ENCODE assay signal across 1 fruit fly cellular context in genomic region chr3L:8718602-8719001, dm6.
TF ChIP-seq lines count a peak whose summit lies in the region.

No protein-coding gene starts in this region.

TF ChIP-seq in whole organism, embryonic, 481 proteins besides CTCF, POLR2A, EP300 and RAD21 (continued from another document):
- TF ChIP-seq lab (GFP tag; optimal IDR thresholded peaks at IDR 0.05; lab: Kevin White, UChicago): no peak
- TF ChIP-seq CG6272 (GFP tag; IDR thresholded peaks at IDR 0.05; lab: Robert Waterston, UW): no peak
- no peak for TF ChIP-seq CG5245 (GFP tag; optimal IDR thresholded peaks at IDR 0.05; lab: Kevin White, UChicago)
- TF ChIP-seq HLH4C (GFP tag; IDR thresholded peaks at IDR 0.05; lab: Robert Waterston, UW; ENCODE audit: partially characterized antibody): peak; percentile 71
- TF ChIP-seq Fer1 (GFP tag; optimal IDR thresholded peaks at IDR 0.05; lab: Kevin White, UChicago): peak; percentile 38
- TF ChIP-seq inv (GFP tag; IDR thresholded peaks at IDR 0.05; lab: Robert Waterston, UW; ENCODE audit: partially characterized antibody): peak; percentile 63
- TF ChIP-seq CG18011 (GFP tag; optimal IDR thresholded peaks at IDR 0.05; lab: Kevin White, UChicago): no peak
- peak; percentile 7 for TF ChIP-seq bcd (GFP tag; optimal IDR thresholded peaks at IDR 0.05; lab: Kevin White, UChicago)
- TF ChIP-seq D (optimal IDR thresholded peaks at IDR 0.05; lab: Kevin White, UChicago): no peak
- TF ChIP-seq D (GFP tag; optimal IDR thresholded peaks at IDR 0.05; lab: Kevin White, UChicago): no peak
- TF ChIP-seq Dp (GFP tag; optimal IDR thresholded peaks at IDR 0.05; lab: Kevin White, UChicago): peak; percentile 96
- 0 out of 3 replicates have a peak, but pooled peaks have one; percentile 3 for TF ChIP-seq zfh1 (GFP tag; IDR thresholded peaks at IDR 0.05; lab: Robert Waterston, UW)
- TF ChIP-seq CG8478 (optimal IDR thresholded peaks at IDR 0.05; lab: Kevin White, UChicago): no peak
- peak; percentile 41 for TF ChIP-seq gro (GFP tag; optimal IDR thresholded peaks at IDR 0.05; lab: Kevin White, UChicago)
- TF ChIP-seq dan (GFP tag; IDR thresholded peaks at IDR 0.05; lab: Robert Waterston, UW): no peak
- peak; percentile 90 for TF ChIP-seq stwl (tag; optimal IDR thresholded peaks at IDR 0.05; lab: Kevin White, UChicago)
- peak; percentile 70 for TF ChIP-seq pzg (GFP tag; optimal IDR thresholded peaks at IDR 0.05; lab: Kevin White, UChicago)
- TF ChIP-seq CG7963 (GFP tag; IDR thresholded peaks at IDR 0.05; lab: Robert Waterston, UW; ENCODE audit: partially characterized antibody): peak; percentile 62
- no peak for TF ChIP-seq CG3407 (GFP tag; optimal IDR thresholded peaks at IDR 0.05; lab: Kevin White, UChicago)
- no peak for TF ChIP-seq CG18476 (GFP tag; optimal IDR thresholded peaks at IDR 0.05; lab: Kevin White, UChicago)
- peak; percentile 15; the same call in 1 of the 2 replicates for TF ChIP-seq Atf6 (GFP tag; IDR thresholded peaks at IDR 0.05; lab: Robert Waterston, UW)
- peak; percentile 51; the same call in 1 of the 3 replicates for TF ChIP-seq CG14860 (GFP tag; IDR thresholded peaks at IDR 0.05; lab: Robert Waterston, UW; ENCODE audit: partially characterized antibody)
- TF ChIP-seq CG34224 (GFP tag; IDR thresholded peaks at IDR 0.05; lab: Robert Waterston, UW; ENCODE audit: partially characterized antibody): peak; percentile 78
- TF ChIP-seq sd (tag; optimal IDR thresholded peaks at IDR 0.05; lab: Kevin White, UChicago): peak; percentile 95
- TF ChIP-seq row (GFP tag; IDR thresholded peaks at IDR 0.05; lab: Robert Waterston, UW): no peak
- TF ChIP-seq CG4707 (GFP tag; optimal IDR thresholded peaks at IDR 0.05; lab: Kevin White, UChicago): no peak
- TF ChIP-seq chinmo (GFP tag; IDR thresholded peaks at IDR 0.05; lab: Robert Waterston, UW; ENCODE audit: partially characterized antibody): peak; percentile 80; the same call in 2 of the 4 replicates
- TF ChIP-seq Ptx1 (GFP tag; IDR thresholded peaks at IDR 0.05; lab: Robert Waterston, UW): 0 out of 2 replicates have a peak, but pooled peaks have one; percentile 19
- TF ChIP-seq az2 (GFP tag; optimal IDR thresholded peaks at IDR 0.05; lab: Kevin White, UChicago): no peak
- no peak for TF ChIP-seq CG2202 (tag; optimal IDR thresholded peaks at IDR 0.05; lab: Kevin White, UChicago)
- no peak for TF ChIP-seq NC2β (GFP tag; optimal IDR thresholded peaks at IDR 0.05; lab: Kevin White, UChicago)
- TF ChIP-seq gce (GFP tag; IDR thresholded peaks at IDR 0.05; lab: Robert Waterston, UW): no peak
- TF ChIP-seq E2f1 (GFP tag; IDR thresholded peaks at IDR 0.05; lab: Robert Waterston, UW): peak; percentile 75
- TF ChIP-seq CG10366 (GFP tag; IDR thresholded peaks at IDR 0.05; lab: Robert Waterston, UW): no peak
- no peak for TF ChIP-seq Xrp1 (GFP tag; IDR thresholded peaks at IDR 0.05; lab: Robert Waterston, UW)
- peak; percentile 29 for TF ChIP-seq gem (tag; optimal IDR thresholded peaks at IDR 0.05; lab: Kevin White, UChicago)
- 0 out of 2 replicates have a peak, but pooled peaks have one; percentile 30 for TF ChIP-seq Rfx (GFP tag; IDR thresholded peaks at IDR 0.05; lab: Robert Waterston, UW)
- TF ChIP-seq CG32767 (GFP tag; IDR thresholded peaks at IDR 0.05; lab: Robert Waterston, UW): no peak
- TF ChIP-seq wek (GFP tag; optimal IDR thresholded peaks at IDR 0.05; lab: Kevin White, UChicago): no peak
- peak; percentile 47 for TF ChIP-seq CG14710 (tag; optimal IDR thresholded peaks at IDR 0.05; lab: Kevin White, UChicago)
- TF ChIP-seq CG2875 (GFP tag; optimal IDR thresholded peaks at IDR 0.05; lab: Kevin White, UChicago): no peak
- peak; percentile 31; the same call in 1 of the 2 replicates for TF ChIP-seq CG2129 (GFP tag; IDR thresholded peaks at IDR 0.05; lab: Robert Waterston, UW; ENCODE audit: partially characterized antibody)
- peak; percentile 11 for TF ChIP-seq Blimp-1 (GFP tag; optimal IDR thresholded peaks at IDR 0.05; lab: Kevin White, UChicago)
- TF ChIP-seq bigmax (GFP tag; optimal IDR thresholded peaks at IDR 0.05; lab: Kevin White, UChicago): peak; percentile 20
- peak; percentile 29 for TF ChIP-seq Ets65A (GFP tag; lab: Kevin White, UChicago)
- peak; percentile 19 for TF ChIP-seq CG17359 (tag; optimal IDR thresholded peaks at IDR 0.05; lab: Kevin White, UChicago)
- TF ChIP-seq HmgD (GFP tag; optimal IDR thresholded peaks at IDR 0.05; lab: Kevin White, UChicago): no peak
- no peak for TF ChIP-seq CG12104 (GFP tag; optimal IDR thresholded peaks at IDR 0.05; lab: Kevin White, UChicago)
- TF ChIP-seq croc (GFP tag; conservative IDR thresholded peaks at IDR 0.05; lab: Robert Waterston, UW): no peak
- TF ChIP-seq CG17829 (tag; optimal IDR thresholded peaks at IDR 0.05; lab: Kevin White, UChicago): peak; percentile 58
- TF ChIP-seq Dbx (GFP tag; IDR thresholded peaks at IDR 0.05; lab: Robert Waterston, UW): peak; percentile 48; the same call in 1 of the 3 replicates
- peak; percentile 74 for TF ChIP-seq trem (tag; optimal IDR thresholded peaks at IDR 0.05; lab: Kevin White, UChicago)
- TF ChIP-seq CG8290 (GFP tag; optimal IDR thresholded peaks at IDR 0.05; lab: Kevin White, UChicago): no peak
- peak in 1 of 2 experiments; percentile 24 for TF ChIP-seq CG8290 (tag; optimal IDR thresholded peaks at IDR 0.05; lab: Kevin White, UChicago)
- peak; percentile 49; the same call in 1 of the 2 replicates for TF ChIP-seq ato (GFP tag; IDR thresholded peaks at IDR 0.05; lab: Robert Waterston, UW; ENCODE audit: partially characterized antibody)
- TF ChIP-seq Ets97D (GFP tag; optimal IDR thresholded peaks at IDR 0.05; lab: Kevin White, UChicago): peak; percentile 31
- TF ChIP-seq phol (tag; optimal IDR thresholded peaks at IDR 0.05; lab: Kevin White, UChicago): peak; percentile 46
- no peak for TF ChIP-seq CG7987 (GFP tag; optimal IDR thresholded peaks at IDR 0.05; lab: Kevin White, UChicago)
- TF ChIP-seq zf30C (GFP tag; optimal IDR thresholded peaks at IDR 0.05; lab: Kevin White, UChicago): no peak
- no peak for TF ChIP-seq CG1647 (GFP tag; optimal IDR thresholded peaks at IDR 0.05; lab: Kevin White, UChicago)
- TF ChIP-seq oc (tag; optimal IDR thresholded peaks at IDR 0.05; lab: Kevin White, UChicago): no peak
- TF ChIP-seq sens (GFP tag; lab: Kevin White, UChicago): peak; percentile 40
- peak; percentile 78 for TF ChIP-seq CG6791 (GFP tag; IDR thresholded peaks at IDR 0.05; lab: Robert Waterston, UW; ENCODE audit: partially characterized antibody)
- peak; percentile 61 for TF ChIP-seq nerfin-2 (GFP tag; IDR thresholded peaks at IDR 0.05; lab: Robert Waterston, UW; ENCODE audit: partially characterized antibody)
- peak; percentile 29 for TF ChIP-seq Lhr (GFP tag; optimal IDR thresholded peaks at IDR 0.05; lab: Kevin White, UChicago)
- TF ChIP-seq NFAT (GFP tag; IDR thresholded peaks at IDR 0.05; lab: Robert Waterston, UW): peak; percentile 32; the same call in 1 of the 2 replicates
- TF ChIP-seq CG11247 (GFP tag; IDR thresholded peaks at IDR 0.05; lab: Robert Waterston, UW): no peak
- no peak for TF ChIP-seq usp (GFP tag; optimal IDR thresholded peaks at IDR 0.05; lab: Kevin White, UChicago)
- TF ChIP-seq CoRest (tag; optimal IDR thresholded peaks at IDR 0.05; lab: Kevin White, UChicago): peak; percentile 8
- TF ChIP-seq CG11504 (tag; optimal IDR thresholded peaks at IDR 0.05; lab: Kevin White, UChicago): peak; percentile 52
- TF ChIP-seq CG11696 (GFP tag; IDR thresholded peaks at IDR 0.05; lab: Robert Waterston, UW): 0 out of 2 replicates have a peak, but pooled peaks have one; percentile 11
- peak; percentile 92 for TF ChIP-seq CG11695 (GFP tag; IDR thresholded peaks at IDR 0.05; lab: Robert Waterston, UW)
- peak; percentile 32; the same call in 1 of the 3 replicates for TF ChIP-seq CG2199 (GFP tag; IDR thresholded peaks at IDR 0.05; lab: Robert Waterston, UW)
- TF ChIP-seq ranshi (GFP tag; IDR thresholded peaks at IDR 0.05; lab: Robert Waterston, UW): peak; percentile 47; the same call in 1 of the 2 replicates
- peak; percentile 51 for TF ChIP-seq HmgZ (tag; optimal IDR thresholded peaks at IDR 0.05; lab: Kevin White, UChicago)
- TF ChIP-seq CG14441 (GFP tag; IDR thresholded peaks at IDR 0.05; lab: Robert Waterston, UW): no peak
- TF ChIP-seq Ssrp (tag; optimal IDR thresholded peaks at IDR 0.05; lab: Kevin White, UChicago): no peak
- TF ChIP-seq Myb (GFP tag; optimal IDR thresholded peaks at IDR 0.05; lab: Kevin White, UChicago): peak; percentile 30
- no peak for TF ChIP-seq Dad (GFP tag; optimal IDR thresholded peaks at IDR 0.05; lab: Kevin White, UChicago)
- peak; percentile 25 for TF ChIP-seq B-H2 (GFP tag; optimal IDR thresholded peaks at IDR 0.05; lab: Kevin White, UChicago)
- no peak for TF ChIP-seq ems (GFP tag; optimal IDR thresholded peaks at IDR 0.05; lab: Kevin White, UChicago)
- no peak for TF ChIP-seq ham (GFP tag; IDR thresholded peaks at IDR 0.05; lab: Robert Waterston, UW)
- peak; percentile 92 for TF ChIP-seq CG15514 (GFP tag; optimal IDR thresholded peaks at IDR 0.05; lab: Kevin White, UChicago)
- TF ChIP-seq odd (GFP tag; optimal IDR thresholded peaks at IDR 0.05; lab: Kevin White, UChicago): no peak
- no peak for TF ChIP-seq p53 (GFP tag; optimal IDR thresholded peaks at IDR 0.05; lab: Kevin White, UChicago)
- no peak for TF ChIP-seq otp (GFP tag; IDR thresholded peaks at IDR 0.05; lab: Robert Waterston, UW)
- no peak for TF ChIP-seq CG10565 (GFP tag; optimal IDR thresholded peaks at IDR 0.05; lab: Kevin White, UChicago)
- TF ChIP-seq CG2712 (tag; optimal IDR thresholded peaks at IDR 0.05; lab: Kevin White, UChicago): peak; percentile 43
- peak; percentile 78 for TF ChIP-seq Med (GFP tag; lab: Kevin White, UChicago)
- TF ChIP-seq hth (optimal IDR thresholded peaks at IDR 0.05; lab: Kevin White, UChicago): no peak
- peak; percentile 21 for TF ChIP-seq Hmr (GFP tag; optimal IDR thresholded peaks at IDR 0.05; lab: Kevin White, UChicago)
- TF ChIP-seq fru (optimal IDR thresholded peaks at IDR 0.05; lab: Kevin White, UChicago): no peak
- TF ChIP-seq tin (GFP tag; optimal IDR thresholded peaks at IDR 0.05; lab: Kevin White, UChicago): no peak
- TF ChIP-seq grau (tag; optimal IDR thresholded peaks at IDR 0.05; lab: Kevin White, UChicago): peak; percentile 8
- TF ChIP-seq unc-4 (GFP tag; IDR thresholded peaks at IDR 0.05; lab: Robert Waterston, UW; ENCODE audit: partially characterized antibody): peak; percentile 80
- TF ChIP-seq Neu2 (GFP tag; optimal IDR thresholded peaks at IDR 0.05; lab: Kevin White, UChicago; ENCODE audit: borderline replicate concordance): no peak
- TF ChIP-seq CG10321 (GFP tag; IDR thresholded peaks at IDR 0.05; lab: Robert Waterston, UW): no peak
- TF ChIP-seq Rx (GFP tag; IDR thresholded peaks at IDR 0.05; lab: Robert Waterston, UW): no peak
- peak; percentile 77 for TF ChIP-seq knrl (GFP tag; IDR thresholded peaks at IDR 0.05; lab: Robert Waterston, UW; ENCODE audit: partially characterized antibody)
- TF ChIP-seq CG15269 (tag; optimal IDR thresholded peaks at IDR 0.05; lab: Kevin White, UChicago): peak; percentile 20
- TF ChIP-seq CHES-1-like (GFP tag; optimal IDR thresholded peaks at IDR 0.05; lab: Kevin White, UChicago): no peak
- TF ChIP-seq Dll (GFP tag; IDR thresholded peaks at IDR 0.05; lab: Robert Waterston, UW; ENCODE audit: partially characterized antibody): peak; percentile 75
